Worm (Caenorhabditis elegans) whole organism, young adult: ENCODE measurements around the gene K11E4.6.

ENCODE experiments used
- C06A6.2 ChIP-seq: fragments of 200-800 bp; sonication (Bioruptor generic); conservative IDR thresholded peaks from 2 replicates; pipeline ENCODE4 v1.3.6; 2022; ENCODE audit warnings: missing genetic modification characterization, missing compliant biosample characterization
- F22D6.2 ChIP-seq: sonication (generic microtip); optimal IDR thresholded peaks from 2 replicates; lab custom pipeline; 2016; ENCODE audit warnings: mild to moderate bottlenecking, missing genetic modification characterization, missing compliant biosample characterization
- aptf-2 ChIP-seq: fragments of 200-800 bp; sonication (Bioruptor generic); conservative IDR thresholded peaks from 2 replicates; pipeline ENCODE4 v1.3.6; 2022; ENCODE audit warnings: missing genetic modification reagents, missing genetic modification characterization, missing compliant biosample characterization
- hsf-1 ChIP-seq: fragments of 200-800 bp; sonication (Bioruptor generic); IDR thresholded peaks from 2 replicates; pipeline ENCODE4 v1.3.6; 2022; ENCODE audit warnings: missing genetic modification reagents, missing genetic modification characterization, missing compliant biosample characterization
- snpc-4 ChIP-seq, 5 experiments: fragments of 150-350 bp in 1 of 5; sonication (generic microtip) in 4 of 5; optimal IDR thresholded peaks; 2 replicates each; lab custom pipeline; 2014 to 2018; ENCODE audit warnings: missing genetic modification characterization in 5 of 5, missing biosample characterization in 3 of 5, antibody characterized with exemption in 2 of 5, mild to moderate bottlenecking in 2 of 5, missing compliant biosample characterization in 2 of 5, missing genotype in 2 of 5, moderate library complexity in 2 of 5, missing genetic modification reagents in 1 of 5
- somi-1 ChIP-seq: fragments of 200-800 bp; sonication (Bioruptor generic); optimal IDR thresholded peaks from 2 replicates; lab custom pipeline; 2018; ENCODE audit warnings: mild to moderate bottlenecking, missing genetic modification characterization, missing compliant biosample characterization
- unc-62 ChIP-seq: fragments of 150-350 bp; optimal IDR thresholded peaks from 2 replicates; lab custom pipeline; 2014; ENCODE audit warnings: missing biosample characterization, missing genetic modification reagents, missing genetic modification characterization
- ztf-3 ChIP-seq: fragments of 200-800 bp; sonication (Bioruptor generic); optimal IDR thresholded peaks from 2 replicates; lab custom pipeline; 2018; ENCODE audit warnings: mild to moderate bottlenecking, missing genetic modification characterization, missing compliant biosample characterization

DNA sequence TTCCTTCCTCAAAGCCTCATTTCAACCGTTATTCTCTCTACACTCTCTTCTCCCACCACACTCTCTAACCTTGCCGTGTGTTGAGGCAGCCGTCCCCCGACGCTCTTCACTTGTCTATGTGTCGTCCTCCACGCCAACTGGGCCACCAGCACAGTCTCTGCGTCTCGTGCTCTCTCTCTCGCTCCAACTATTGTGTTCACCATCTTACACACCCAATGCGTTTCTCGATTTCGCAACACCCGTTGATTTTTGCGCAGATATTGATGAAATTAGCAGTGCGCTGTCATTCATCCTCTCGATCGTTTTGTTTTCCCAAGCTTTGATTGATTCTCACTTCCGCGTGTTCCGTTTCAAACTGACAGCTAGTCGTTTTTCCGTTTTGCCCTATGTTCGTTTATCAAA, 37.4 kb upstream of the K11E4.6 start:
- TF ChIP-seq unc-62 (no peak), hsf-1 (GFP tag; lab: Robert Waterston, UW) (no peak), snpc-4 (GFP tag; optimal IDR thresholded peaks at IDR 0.05; lab: Kevin White, UChicago) (no peak), snpc-4 (tag; optimal IDR thresholded peaks at IDR 0.05; lab: Kevin White, UChicago) (peak in 2 of 4 experiments; percentile 3 to 41), aptf-2 (GFP tag; lab: Robert Waterston, UW) (no peak), somi-1 (GFP tag; lab: Kevin White, UChicago) (no peak), C06A6.2 (GFP tag; lab: Robert Waterston, UW) (0 out of 2 replicates have a peak, but pooled peaks have one; percentile 27), F22D6.2 (tag; lab: Kevin White, UChicago) (no peak), ztf-3 (GFP tag; lab: Kevin White, UChicago) (no peak)
